Fruit fly (Drosophila melanogaster): ENCODE results near the gene CG7840.

CG7840 gene

DNA sequence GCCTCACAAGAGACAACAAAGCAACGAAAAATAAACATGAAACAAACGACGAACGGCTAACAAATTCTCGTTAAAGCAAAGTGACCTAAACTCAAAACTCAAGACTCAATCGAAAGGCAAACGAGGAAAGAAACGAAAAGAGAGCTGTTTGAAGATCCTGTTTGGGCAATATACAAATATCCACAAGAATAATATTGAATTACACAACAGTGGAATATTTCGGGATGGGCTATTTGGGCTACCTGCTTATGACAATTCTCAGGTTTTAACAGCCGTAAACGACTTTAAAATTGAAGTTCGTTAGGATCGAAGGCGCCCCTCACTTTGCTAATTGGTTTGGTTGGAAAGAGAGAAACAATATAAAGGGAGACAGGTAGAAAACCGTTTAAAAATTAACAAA is 29.1 kb upstream of the CG7840 start (continued):
- TF ChIP-seq CG2199 (GFP tag; IDR thresholded peaks at IDR 0.05) = peak; percentile 58; the same call in 1 of the 3 replicates
- no peak for TF ChIP-seq D (optimal IDR thresholded peaks at IDR 0.05)
- TF ChIP-seq D (GFP tag; optimal IDR thresholded peaks at IDR 0.05) = peak; percentile 19
- TF ChIP-seq CG12071 (GFP tag; optimal IDR thresholded peaks at IDR 0.05) = no peak
- TF ChIP-seq disco-r (GFP tag; optimal IDR thresholded peaks at IDR 0.05) = no peak
- TF ChIP-seq CG12744 (GFP tag; optimal IDR thresholded peaks at IDR 0.05) = peak; percentile 3
- TF ChIP-seq sens-2 (GFP tag; IDR thresholded peaks at IDR 0.05) = no peak
- TF ChIP-seq CG8359 (GFP tag; optimal IDR thresholded peaks at IDR 0.05; ENCODE audit: borderline replicate concordance) = no peak
- TF ChIP-seq wek (GFP tag; optimal IDR thresholded peaks at IDR 0.05) = no peak
- TF ChIP-seq shn (GFP tag; optimal IDR thresholded peaks at IDR 0.05) = no peak
- no peak for TF ChIP-seq CG7556 (GFP tag; optimal IDR thresholded peaks at IDR 0.05)
- peak; percentile 58 for TF ChIP-seq Xrp1 (GFP tag; IDR thresholded peaks at IDR 0.05)
- no peak for TF ChIP-seq Hsf (GFP tag; optimal IDR thresholded peaks at IDR 0.05)
- no peak for TF ChIP-seq trh (GFP tag; optimal IDR thresholded peaks at IDR 0.05)
- no peak for TF ChIP-seq tin (GFP tag; optimal IDR thresholded peaks at IDR 0.05)
- no peak for TF ChIP-seq CG10267 (tag; optimal IDR thresholded peaks at IDR 0.05)
- no peak for TF ChIP-seq ftz-f1 (GFP tag; optimal IDR thresholded peaks at IDR 0.05)
- TF ChIP-seq tx (GFP tag; optimal IDR thresholded peaks at IDR 0.05) = no peak
- TF ChIP-seq CG13123 (GFP tag; optimal IDR thresholded peaks at IDR 0.05) = no peak
- TF ChIP-seq Rx (GFP tag; IDR thresholded peaks at IDR 0.05) = no peak
- TF ChIP-seq CG31441 (GFP tag; IDR thresholded peaks at IDR 0.05) = no peak
- no peak for TF ChIP-seq CG11085 (GFP tag; IDR thresholded peaks at IDR 0.05)
- TF ChIP-seq HHEX (GFP tag; optimal IDR thresholded peaks at IDR 0.05) = no peak
- TF ChIP-seq Mad (GFP tag; optimal IDR thresholded peaks at IDR 0.05) = no peak
- TF ChIP-seq HLHmδ (GFP tag; optimal IDR thresholded peaks at IDR 0.05) = no peak
- no peak for TF ChIP-seq CG10543 (GFP tag; optimal IDR thresholded peaks at IDR 0.05)
- TF ChIP-seq Six4 (GFP tag; optimal IDR thresholded peaks at IDR 0.05) = no peak
- TF ChIP-seq ems (GFP tag; optimal IDR thresholded peaks at IDR 0.05) = no peak
- no peak for TF ChIP-seq sd (tag; optimal IDR thresholded peaks at IDR 0.05)
- peak in 1 of 2 experiments; percentile 43 for TF ChIP-seq insv (GFP tag; optimal IDR thresholded peaks at IDR 0.05)
- TF ChIP-seq Bteb2 (GFP tag; optimal IDR thresholded peaks at IDR 0.05) = no peak
- no peak for TF ChIP-seq Blimp-1 (GFP tag; optimal IDR thresholded peaks at IDR 0.05)
- TF ChIP-seq abd-A (tag; optimal IDR thresholded peaks at IDR 0.05) = no peak
- TF ChIP-seq Tbp (GFP tag; optimal IDR thresholded peaks at IDR 0.05) = no peak
- no peak for TF ChIP-seq eyg (GFP tag; optimal IDR thresholded peaks at IDR 0.05)
- TF ChIP-seq ash1 (GFP tag; optimal IDR thresholded peaks at IDR 0.05) = no peak
- no peak for TF ChIP-seq phol (tag; optimal IDR thresholded peaks at IDR 0.05)
- TF ChIP-seq fd96Cb (tag; optimal IDR thresholded peaks at IDR 0.05) = no peak
- no peak for TF ChIP-seq CG42726 (GFP tag; IDR thresholded peaks at IDR 0.05; ENCODE audit: partially characterized antibody)
- no peak for TF ChIP-seq HLH3B (GFP tag; IDR thresholded peaks at IDR 0.05)
- no peak for TF ChIP-seq salm (tag; optimal IDR thresholded peaks at IDR 0.05)
- no peak for TF ChIP-seq ro (GFP tag; IDR thresholded peaks at IDR 0.05)
- TF ChIP-seq gsb (GFP tag; IDR thresholded peaks at IDR 0.05) = no peak
- TF ChIP-seq CG10321 (GFP tag; IDR thresholded peaks at IDR 0.05) = no peak
- TF ChIP-seq croc (GFP tag; conservative IDR thresholded peaks at IDR 0.05) = no peak
- no peak for TF ChIP-seq Hmx (GFP tag; optimal IDR thresholded peaks at IDR 0.05)
- peak; percentile 97 for TF ChIP-seq zen (tag; optimal IDR thresholded peaks at IDR 0.05)
- no peak for TF ChIP-seq gcm (GFP tag; optimal IDR thresholded peaks at IDR 0.05)
- TF ChIP-seq CG17359 (tag; optimal IDR thresholded peaks at IDR 0.05) = no peak
- TF ChIP-seq p53 (GFP tag; optimal IDR thresholded peaks at IDR 0.05) = no peak
- no peak for TF ChIP-seq ERR (GFP tag; optimal IDR thresholded peaks at IDR 0.05)
- TF ChIP-seq CG7963 (GFP tag; IDR thresholded peaks at IDR 0.05; ENCODE audit: partially characterized antibody) = no peak
- no peak for TF ChIP-seq stc (GFP tag; IDR thresholded peaks at IDR 0.05)

Data from whole organism, embryonic.